Fruit fly (Drosophila melanogaster) ovary, adult (tissue): Measurements from ENCODE around the gene Ilp2.

Experiments used
- CG17801 ChIP-seq: fragments of 200-800 bp; optimal IDR thresholded peaks from 2 replicates; lab custom pipeline; 2019; ENCODE audit warnings: missing biosample characterization, mild to moderate bottlenecking, missing genetic modification characterization, moderate library complexity; ENCODE audit not compliant: partially characterized antibody

The Ilp2 gene

dm6 chr3L:9799398-9799797 is at the start of gene Ilp2:
Ilp2 (plus strand) TSS chr3L:9799698.
- TF ChIP-seq CG17801 (GFP tag; lab: Kevin White, UChicago), result no peak

DNA sequence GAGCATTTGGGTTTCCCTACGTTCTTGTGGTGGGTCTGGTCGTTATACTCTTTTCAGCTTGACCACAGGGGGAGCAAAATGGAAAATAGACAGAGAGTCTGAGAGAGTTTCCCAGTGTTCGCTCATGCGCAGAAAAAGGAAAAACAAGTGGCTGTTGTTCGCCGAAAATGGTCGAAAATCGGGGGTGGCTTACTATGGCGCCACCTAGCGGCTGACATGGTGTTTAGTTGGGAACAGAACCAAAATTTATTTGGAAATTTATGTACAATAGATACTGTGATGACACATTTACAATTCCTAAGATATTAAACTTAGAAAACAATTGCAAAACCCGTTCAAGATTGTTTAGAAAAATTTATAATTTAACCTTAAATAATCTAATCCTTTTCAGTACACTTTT is 47.9 kb upstream of the Ilp2 start:
- TF ChIP-seq CG17801 (GFP tag; lab: Kevin White, UChicago), result no peak

dm6 chr3L:9760151-9760749 is 39.2 kb upstream of the Ilp2 start, which contains the start of gene CG42268:
CG42268 (minus strand) TSS chr3L:9760395.
- TF ChIP-seq CG17801 (GFP tag; lab: Kevin White, UChicago), result peak; percentile 8

DNA sequence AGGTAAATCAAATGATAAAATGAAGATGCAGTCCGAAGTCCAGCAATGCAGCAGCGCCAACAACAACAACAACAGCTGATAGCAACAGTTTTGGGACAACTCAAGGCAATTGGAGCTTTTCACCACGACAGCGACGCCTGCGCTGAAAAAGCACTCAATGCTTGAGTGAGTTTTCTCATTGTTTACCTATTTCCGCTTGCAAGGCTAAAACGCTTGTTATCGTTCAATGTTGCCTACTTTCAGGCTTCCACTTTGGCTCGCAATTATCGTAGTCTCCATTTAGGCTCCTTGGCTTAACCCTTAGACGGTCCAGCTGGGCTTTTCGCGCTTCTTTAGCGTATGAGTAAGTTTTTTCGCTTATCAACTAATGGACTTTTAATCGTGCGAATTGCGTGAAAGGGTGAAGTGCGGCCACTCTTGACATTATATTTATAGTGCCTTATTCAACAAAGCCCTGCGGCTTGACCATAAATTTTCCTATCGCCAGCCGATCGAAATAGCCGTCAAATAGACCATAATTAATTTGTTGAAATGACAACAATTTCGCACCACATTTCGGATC is 37.4 kb upstream of the Ilp2 start:
- no peak for TF ChIP-seq CG17801 (GFP tag; lab: Kevin White, UChicago)

DNA sequence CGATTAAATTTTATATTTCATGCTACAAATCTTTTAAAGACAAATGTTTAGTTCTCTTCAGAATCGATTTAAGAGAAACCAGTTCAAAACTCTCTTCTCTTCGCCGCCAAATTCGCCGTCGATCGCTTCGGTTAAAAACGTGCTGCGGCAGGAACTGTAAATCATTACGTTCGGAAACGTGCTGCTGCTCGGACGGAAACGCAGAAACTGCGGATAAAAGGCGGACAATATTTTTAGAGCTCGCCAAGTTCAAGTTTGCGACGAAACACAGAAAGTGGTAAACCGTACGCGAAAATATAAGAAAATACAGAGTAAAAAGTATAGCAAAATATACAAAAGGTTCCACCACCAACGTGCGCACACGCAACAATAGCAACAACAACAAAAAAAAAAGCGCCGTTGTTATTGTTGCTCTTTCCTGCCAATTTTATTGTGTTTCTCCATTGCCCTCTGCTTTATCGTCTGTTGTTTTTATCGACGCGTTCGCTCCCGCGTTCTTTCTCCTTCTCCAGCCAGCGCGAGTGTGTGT is 36.0 kb upstream of the Ilp2 start, which contains the start of gene Ae2:
TSS of gene Ae2 (plus strand) at position 156 of the 529 bp plus-strand sequence.
- peak; percentile 64 for TF ChIP-seq CG17801 (GFP tag; lab: Kevin White, UChicago)

DNA sequence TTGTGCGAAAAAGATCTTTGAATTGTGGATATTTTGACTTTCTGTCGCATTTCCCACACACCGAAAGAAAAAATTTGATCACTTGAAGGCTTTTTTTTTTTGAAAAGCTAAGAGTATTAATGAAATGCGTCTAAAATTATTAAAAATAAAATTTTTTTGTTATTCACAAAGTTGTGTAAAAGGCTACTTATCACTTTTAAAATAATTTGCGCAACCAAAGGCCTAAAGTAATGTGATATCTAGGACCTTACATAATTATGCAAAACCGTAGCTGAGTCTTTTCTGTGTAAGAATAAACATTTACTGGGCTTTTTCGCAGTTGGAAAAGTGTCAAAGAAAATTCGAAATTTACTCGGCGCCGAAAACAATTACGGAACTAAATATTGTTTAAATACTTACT is 35.2 kb upstream of the Ilp2 start:
- no peak for TF ChIP-seq CG17801 (GFP tag; lab: Kevin White, UChicago)

DNA sequence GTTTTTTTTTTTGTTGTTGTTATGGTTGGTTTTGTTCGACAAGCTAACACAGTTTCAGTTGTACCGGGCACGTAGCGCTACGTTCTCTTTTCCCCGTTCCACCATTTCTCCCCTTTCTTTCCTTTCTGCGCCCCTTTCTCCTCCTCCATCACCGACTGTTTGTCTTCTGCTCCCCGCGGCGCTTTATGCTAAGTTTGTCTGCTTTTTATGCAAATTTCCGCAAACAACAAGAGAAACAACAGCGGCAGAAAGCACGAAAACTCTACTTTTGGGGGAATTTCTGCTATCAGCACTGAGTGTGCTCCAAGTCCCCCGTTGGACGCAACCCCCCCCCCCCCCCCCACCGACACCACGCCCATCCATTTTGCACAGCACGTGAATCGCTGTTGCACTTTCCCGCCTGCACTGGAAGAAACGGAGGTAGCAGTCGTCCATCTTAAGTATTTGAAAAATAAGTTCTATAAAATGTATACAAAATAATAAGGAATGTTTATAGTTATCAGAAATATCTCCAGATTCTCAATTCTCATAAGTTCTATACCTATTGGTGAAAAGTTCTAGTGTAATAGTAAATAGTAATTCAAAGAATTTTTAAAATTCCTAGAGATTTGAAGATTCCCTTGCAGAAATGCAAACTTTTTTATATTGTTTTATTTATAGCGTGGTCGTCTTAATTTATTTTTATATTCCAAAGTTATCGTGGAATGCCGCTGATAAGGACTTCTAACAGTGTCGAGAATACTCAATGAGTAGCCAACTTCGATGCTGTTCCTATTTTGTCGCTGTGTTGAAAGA is 34.4 kb upstream of the Ilp2 start:
- no peak for TF ChIP-seq CG17801 (GFP tag; lab: Kevin White, UChicago)

dm6 chr3L:9765710-9766005 is 33.8 kb upstream of the Ilp2 start:
- TF ChIP-seq CG17801 (GFP tag; lab: Kevin White, UChicago), result no peak

dm6 chr3L:9766364-9766763 is 33.1 kb upstream of the Ilp2 start:
- TF ChIP-seq CG17801 (GFP tag; lab: Kevin White, UChicago), result no peak

DNA sequence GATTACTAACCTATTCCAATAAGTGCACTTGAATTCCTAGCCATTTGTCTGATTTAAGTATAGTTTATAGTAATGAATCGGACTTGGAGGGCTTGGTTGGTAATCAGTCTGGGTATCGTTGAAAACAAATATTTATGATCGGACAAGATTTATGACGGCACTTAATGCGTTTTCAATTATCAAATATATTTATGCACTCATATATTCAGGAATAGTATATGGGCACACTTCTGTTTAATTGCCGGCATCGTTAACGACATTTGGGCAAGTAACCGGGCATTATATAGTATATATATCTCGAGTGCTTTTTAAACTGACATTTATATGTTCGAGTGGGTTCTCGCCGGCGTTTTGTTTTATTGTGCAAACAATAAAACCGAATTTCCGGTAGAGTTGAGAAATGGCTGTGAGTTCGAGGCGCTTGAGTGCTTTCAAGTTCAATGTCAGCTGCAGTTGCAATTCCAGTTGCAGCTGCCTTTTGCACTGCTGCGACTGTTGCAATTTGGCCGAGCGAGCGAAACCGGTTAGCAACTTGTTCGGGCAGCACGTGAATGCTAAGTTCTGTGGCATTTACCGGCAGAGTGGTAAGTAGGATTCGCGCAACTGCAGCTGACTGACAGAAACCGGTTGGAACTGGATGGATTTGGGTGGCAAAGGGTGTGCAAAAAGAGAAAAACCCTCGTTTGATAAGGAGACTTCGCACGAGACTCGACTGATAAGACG is 31.7 kb upstream of the Ilp2 start:
- no peak for TF ChIP-seq CG17801 (GFP tag; lab: Kevin White, UChicago)

DNA sequence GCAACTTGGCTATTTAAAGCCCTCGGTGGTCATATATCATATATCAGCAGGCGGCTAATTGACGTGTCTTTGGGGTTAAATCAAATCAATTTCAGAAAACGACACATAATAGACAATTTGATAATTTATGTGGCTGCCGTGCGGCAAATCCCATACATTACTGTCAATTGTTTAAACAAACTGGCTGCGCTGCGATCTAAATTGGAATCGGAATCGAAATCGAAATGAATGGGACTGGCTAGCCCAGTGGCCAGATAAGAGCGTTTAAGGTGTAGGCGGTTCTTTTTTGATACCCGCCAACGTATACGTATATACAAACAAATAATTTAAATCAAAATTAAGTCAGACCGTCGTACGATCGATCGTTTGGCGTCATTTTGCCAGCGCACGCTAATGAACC is 31.1 kb upstream of the Ilp2 start:
- no peak for TF ChIP-seq CG17801 (GFP tag; lab: Kevin White, UChicago)

DNA sequence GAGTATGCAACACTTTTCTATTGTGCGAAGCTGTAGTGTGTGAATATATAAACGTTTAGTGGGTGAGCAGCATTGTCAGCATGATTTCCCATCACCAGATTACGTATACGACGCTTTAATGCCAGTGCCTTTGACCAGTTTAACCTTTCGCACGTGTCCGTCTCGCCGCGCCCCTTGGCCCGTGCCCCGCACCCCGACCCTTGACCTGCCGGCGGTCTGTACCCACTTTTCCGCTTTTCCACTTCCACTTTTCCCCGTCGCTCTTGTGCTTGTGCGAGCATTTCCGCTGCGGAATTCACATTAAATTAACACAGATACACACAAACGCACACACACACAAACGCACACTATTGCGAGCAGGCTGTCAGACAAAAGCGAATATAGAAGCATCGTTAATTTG is 23.8 kb upstream of the Ilp2 start:
- TF ChIP-seq CG17801 (GFP tag; lab: Kevin White, UChicago), result no peak

DNA sequence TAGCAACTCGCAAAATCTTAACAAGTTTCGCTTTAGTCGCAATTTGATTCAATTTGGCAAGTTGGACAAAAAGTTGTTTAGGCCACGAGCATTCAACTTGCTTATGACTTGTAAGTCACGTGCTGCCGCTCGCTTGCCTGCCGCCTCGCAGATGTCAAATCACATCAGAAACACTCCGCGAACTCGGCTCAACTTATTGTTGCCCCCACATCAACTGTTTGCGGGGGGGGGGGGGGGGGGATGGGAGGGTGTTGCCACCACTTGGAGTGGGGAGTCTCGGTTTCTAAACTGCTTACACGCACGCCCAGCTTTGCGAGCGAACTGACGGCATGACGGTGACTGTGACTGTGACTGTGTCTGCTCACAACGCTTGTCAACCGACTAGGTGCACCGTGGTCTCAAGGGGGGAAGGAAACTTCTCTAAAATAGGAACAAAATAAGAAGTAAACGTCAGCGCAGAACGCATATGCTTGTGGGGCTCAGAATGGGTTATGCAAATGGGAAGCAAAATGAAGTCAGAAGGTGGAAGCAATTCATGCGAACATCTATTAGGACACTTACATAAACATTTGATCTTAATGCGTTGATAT is 22.6 kb upstream of the Ilp2 start:
- no peak for TF ChIP-seq CG17801 (GFP tag; lab: Kevin White, UChicago)

DNA sequence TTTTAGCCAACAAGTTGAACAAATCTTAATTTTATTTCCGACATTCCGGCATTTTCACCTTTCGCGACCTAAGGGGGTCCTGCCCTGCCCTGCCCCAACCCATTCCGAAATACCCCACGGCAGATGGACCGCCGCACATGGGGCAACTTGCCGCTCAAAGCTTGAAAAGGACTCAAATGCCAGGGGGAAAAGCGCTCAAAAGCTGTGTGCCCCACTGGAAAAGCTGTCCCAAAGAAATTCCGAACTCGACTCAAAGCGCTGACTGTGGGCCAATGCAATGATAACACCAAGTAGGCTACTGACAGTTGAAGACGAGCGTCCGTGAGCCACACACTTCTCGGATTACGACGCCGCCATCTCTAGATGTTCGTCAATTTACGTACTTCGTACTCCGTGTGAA is 12.8 kb upstream of the Ilp2 start, which contains the start of gene CG32052:
TSS of gene CG32052 (plus strand) at position 301 of the 400 bp plus-strand sequence.
- no peak for TF ChIP-seq CG17801 (GFP tag; lab: Kevin White, UChicago)

- TF ChIP-seq CG17801 (GFP tag; lab: Kevin White, UChicago), result no peak
These were observed 1.9 kb upstream of the Ilp2 start, which contains the start of gene Zasp67 for dm6 chr3L:9797587-9797986. Zasp67 (minus strand) TSS chr3L:9797687.
